Worm (Caenorhabditis elegans) whole organism, L1 larva: ENCODE results near the gene F08D12.2.

Experiments used
- C04F5.9 ChIP-seq: sonication (generic microtip); optimal IDR thresholded peaks from 2 replicates; lab custom pipeline; 2016; ENCODE audit warnings: missing genetic modification characterization, missing compliant biosample characterization
- C16A3.4 ChIP-seq: fragments of 150-350 bp; optimal IDR thresholded peaks from 2 replicates; lab custom pipeline; 2014; ENCODE audit warnings: missing biosample characterization, missing genetic modification characterization
- C34B4.2 ChIP-seq: sonication (generic microtip); optimal IDR thresholded peaks from 2 replicates; lab custom pipeline; 2017; ENCODE audit warnings: mild to moderate bottlenecking, missing genetic modification characterization, missing compliant biosample characterization
- aly-2 ChIP-seq: fragments of 150-350 bp; optimal IDR thresholded peaks from 2 replicates; lab custom pipeline; 2014; ENCODE audit warnings: missing biosample characterization, missing genetic modification characterization
- ceh-8 ChIP-seq: fragments of 200-800 bp; sonication (Bioruptor generic); optimal IDR thresholded peaks from 2 replicates; lab custom pipeline; 2018; ENCODE audit warnings: mild to moderate bottlenecking, missing genetic modification characterization, moderate library complexity, missing compliant biosample characterization
- ceh-82 ChIP-seq, 3 experiments: fragments of 150-350 bp in 1 of 3; sonication (generic microtip) in 2 of 3; optimal IDR thresholded peaks; 2 replicates each; lab custom pipeline; 2014 to 2017; ENCODE audit warnings: missing biosample characterization in 3 of 3, missing genetic modification characterization in 3 of 3
- dpl-1 ChIP-seq, 3 experiments: fragments of 150-350 bp in 2 of 3; sonication (generic microtip) in 1 of 3; optimal IDR thresholded peaks; 2 replicates each; lab custom pipeline; 2014 to 2017; ENCODE audit warnings: missing biosample characterization in 3 of 3, missing genetic modification characterization in 3 of 3, missing genetic modification reagents in 3 of 3
- efl-1 ChIP-seq, 4 experiments: fragments of 150-350 bp; optimal IDR thresholded peaks in 3 of 4; peaks in 1 of 4; 1 replicate in 1 of 4; 2 replicates in 3 of 4; lab custom pipeline; 2014; ENCODE audit warnings: missing biosample characterization in 2 of 4, missing genetic modification characterization in 2 of 4, missing genetic modification reagents in 2 of 4
- efl-3 ChIP-seq: fragments of 200-800 bp; sonication (Bioruptor generic); optimal IDR thresholded peaks from 2 replicates; lab custom pipeline; 2018; ENCODE audit warnings: mild to moderate bottlenecking, missing genetic modification characterization, missing compliant biosample characterization
- ets-5 ChIP-seq: fragments of 200-800 bp; sonication (Bioruptor generic); IDR thresholded peaks from 2 replicates; pipeline ENCODE4 v1.3.6; 2022; ENCODE audit warnings: missing genetic modification characterization, missing compliant biosample characterization
- fkh-10 ChIP-seq: sonication (generic microtip); optimal IDR thresholded peaks from 2 replicates; lab custom pipeline; 2017; ENCODE audit warnings: missing biosample characterization, missing genetic modification reagents, missing genetic modification characterization
- fkh-8 ChIP-seq: sonication (generic microtip); optimal IDR thresholded peaks from 2 replicates; lab custom pipeline; 2016; ENCODE audit warnings: mild to moderate bottlenecking, missing genetic modification characterization, missing compliant biosample characterization
- fos-1 ChIP-seq: fragments of 150-350 bp; optimal IDR thresholded peaks from 2 replicates; lab custom pipeline; 2014; ENCODE audit warnings: missing biosample characterization, missing genetic modification characterization
- grh-1 ChIP-seq: fragments of 200-800 bp; sonication (Bioruptor generic); IDR thresholded peaks from 2 replicates; pipeline ENCODE4 v1.3.6; 2022; ENCODE audit warnings: missing genetic modification reagents, missing genetic modification characterization, missing compliant biosample characterization
- irx-1 ChIP-seq: sonication (generic microtip); optimal IDR thresholded peaks from 2 replicates; lab custom pipeline; 2016; ENCODE audit warnings: missing genetic modification characterization, missing compliant biosample characterization
- isw-1 ChIP-seq: fragments of 200-800 bp; sonication (Bioruptor generic); IDR thresholded peaks from 2 replicates; pipeline ENCODE4 v1.3.6; 2022; ENCODE audit warnings: missing genetic modification characterization, missing compliant biosample characterization
- lin-13 ChIP-seq: fragments of 150-350 bp; optimal IDR thresholded peaks from 2 replicates; lab custom pipeline; 2014; ENCODE audit warnings: missing biosample characterization, missing genetic modification reagents, missing genetic modification characterization
- lin-14 ChIP-seq: fragments of 200-800 bp; sonication (Bioruptor generic); optimal IDR thresholded peaks from 2 replicates; lab custom pipeline; 2018; ENCODE audit warnings: mild to moderate bottlenecking, missing genetic modification characterization, moderate library complexity, missing compliant biosample characterization
- lin-15B ChIP-seq: fragments of 150-350 bp; sonication (generic microtip); optimal IDR thresholded peaks from 3 replicates; lab custom pipeline; 2014; ENCODE audit warnings: missing biosample characterization, missing genetic modification characterization
- lin-39 ChIP-seq: fragments of 150-350 bp; optimal IDR thresholded peaks from 2 replicates; lab custom pipeline; 2014; ENCODE audit warnings: missing biosample characterization, missing genetic modification reagents, missing genetic modification characterization
- mep-1 ChIP-seq: fragments of 150-350 bp; optimal IDR thresholded peaks from 2 replicates; lab custom pipeline; 2014; ENCODE audit warnings: missing biosample characterization, missing genetic modification characterization
- nhr-11 ChIP-seq: fragments of 150-350 bp; optimal IDR thresholded peaks from 2 replicates; lab custom pipeline; 2014; ENCODE audit warnings: missing biosample characterization, missing genetic modification characterization
- nhr-20 ChIP-seq: sonication (generic microtip); optimal IDR thresholded peaks from 2 replicates; lab custom pipeline; 2016; ENCODE audit warnings: mild to moderate bottlenecking, missing genetic modification characterization, missing compliant biosample characterization
- nhr-237 ChIP-seq: fragments of 150-350 bp; optimal IDR thresholded peaks from 2 replicates; lab custom pipeline; 2014; ENCODE audit warnings: missing biosample characterization, missing genetic modification characterization
- nhr-28 ChIP-seq: fragments of 150-350 bp; optimal IDR thresholded peaks from 2 replicates; lab custom pipeline; 2014; ENCODE audit warnings: missing biosample characterization, missing genetic modification characterization
- nhr-71 ChIP-seq: sonication (generic microtip); optimal IDR thresholded peaks from 2 replicates; lab custom pipeline; 2016; ENCODE audit warnings: mild to moderate bottlenecking, missing genetic modification characterization, moderate library complexity, missing compliant biosample characterization
- nhr-77 ChIP-seq: fragments of 150-350 bp; optimal IDR thresholded peaks from 2 replicates; lab custom pipeline; 2014; ENCODE audit warnings: missing biosample characterization, missing genetic modification characterization
- nhr-84 ChIP-seq: sonication (generic microtip); optimal IDR thresholded peaks from 2 replicates; lab custom pipeline; 2017; ENCODE audit warnings: missing biosample characterization, missing genetic modification characterization
- nhr-85 ChIP-seq: sonication (generic microtip); peaks from one replicate; lab custom pipeline; 2016; ENCODE audit warnings: missing genetic modification characterization, inconsistent platforms, missing compliant biosample characterization
- skn-1 ChIP-seq: fragments of 150-350 bp; optimal IDR thresholded peaks from 2 replicates; lab custom pipeline; 2014; ENCODE audit warnings: missing biosample characterization, missing genetic modification characterization
- snpc-4 ChIP-seq: fragments of 150-350 bp; optimal IDR thresholded peaks from 2 replicates; lab custom pipeline; 2014; ENCODE audit warnings: missing biosample characterization, missing genetic modification characterization
- snu-23 ChIP-seq: sonication (generic microtip); optimal IDR thresholded peaks from 2 replicates; lab custom pipeline; 2016; ENCODE audit warnings: missing genetic modification characterization, missing compliant biosample characterization
- sox-4 ChIP-seq: sonication (generic microtip); optimal IDR thresholded peaks from 2 replicates; lab custom pipeline; 2016; ENCODE audit warnings: missing genetic modification characterization, missing compliant biosample characterization
- tbx-2 ChIP-seq: sonication (generic microtip); optimal IDR thresholded peaks from 2 replicates; lab custom pipeline; 2016; ENCODE audit warnings: missing genetic modification characterization, missing compliant biosample characterization
- unc-130 ChIP-seq: fragments of 150-350 bp; optimal IDR thresholded peaks from 2 replicates; lab custom pipeline; 2017; ENCODE audit warnings: missing biosample characterization, missing genetic modification characterization, inconsistent platforms
- vab-15 ChIP-seq: sonication (generic microtip); optimal IDR thresholded peaks from 2 replicates; lab custom pipeline; 2017; ENCODE audit warnings: missing genotype, mild to moderate bottlenecking, missing genetic modification characterization, missing compliant biosample characterization
- xbp-1 ChIP-seq: sonication (generic microtip); optimal IDR thresholded peaks from 2 replicates; lab custom pipeline; 2016; ENCODE audit warnings: missing genetic modification characterization, missing compliant biosample characterization
- zag-1 ChIP-seq: fragments of 150-350 bp; optimal IDR thresholded peaks from 2 replicates; lab custom pipeline; 2014; ENCODE audit warnings: missing biosample characterization, missing genetic modification characterization
- zip-4 ChIP-seq: fragments of 200-800 bp; sonication (Bioruptor generic); optimal IDR thresholded peaks from 2 replicates; lab custom pipeline; 2018; ENCODE audit warnings: mild to moderate bottlenecking, missing genetic modification characterization, moderate library complexity, missing compliant biosample characterization
- ztf-11 ChIP-seq, 2 experiments: sonication (generic microtip); optimal IDR thresholded peaks; 2 replicates each; lab custom pipeline; 2016 to 2017; ENCODE audit warnings: missing genetic modification characterization in 2 of 2, missing biosample characterization in 1 of 2, missing compliant biosample characterization in 1 of 2

Gene F08D12.2

DNA sequence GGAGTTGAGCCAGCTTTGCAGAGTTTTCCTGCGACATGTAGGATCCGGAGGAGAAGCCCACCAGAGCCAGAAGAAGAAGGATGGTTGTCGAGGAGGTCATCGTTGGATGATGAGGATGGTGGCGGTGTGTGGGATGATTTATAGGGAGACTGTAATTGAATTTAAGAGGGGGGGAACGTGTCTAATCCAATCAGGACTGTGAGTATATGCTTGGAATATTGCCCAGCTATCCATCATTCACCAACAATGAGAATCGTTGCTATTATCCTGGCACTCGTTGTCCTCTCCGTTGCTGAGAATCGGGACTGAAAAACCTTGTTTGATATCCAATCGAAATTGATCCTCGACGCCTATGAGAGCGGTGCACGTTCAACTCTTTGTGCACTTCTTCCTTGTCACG, 44.6 kb downstream of the F08D12.2 start, which contains the start of gene K12H6.5:
Gene K12H6.5 (minus strand): TSS at position 101 of the 400 bp plus-strand sequence.
- TF ChIP-seq lin-39 (tag; lab: Kevin White, UChicago) (no peak), unc-130 (no peak), vab-15 (no peak), fkh-10 (GFP tag; lab: Kevin White, UChicago) (no peak), isw-1 (no peak), ceh-82 (tag; optimal IDR thresholded peaks at IDR 0.05; lab: Kevin White, UChicago) (no peak), tbx-2 (tag; lab: Kevin White, UChicago) (no peak), nhr-11 (no peak), C04F5.9 (no peak), aly-2 (no peak)

DNA sequence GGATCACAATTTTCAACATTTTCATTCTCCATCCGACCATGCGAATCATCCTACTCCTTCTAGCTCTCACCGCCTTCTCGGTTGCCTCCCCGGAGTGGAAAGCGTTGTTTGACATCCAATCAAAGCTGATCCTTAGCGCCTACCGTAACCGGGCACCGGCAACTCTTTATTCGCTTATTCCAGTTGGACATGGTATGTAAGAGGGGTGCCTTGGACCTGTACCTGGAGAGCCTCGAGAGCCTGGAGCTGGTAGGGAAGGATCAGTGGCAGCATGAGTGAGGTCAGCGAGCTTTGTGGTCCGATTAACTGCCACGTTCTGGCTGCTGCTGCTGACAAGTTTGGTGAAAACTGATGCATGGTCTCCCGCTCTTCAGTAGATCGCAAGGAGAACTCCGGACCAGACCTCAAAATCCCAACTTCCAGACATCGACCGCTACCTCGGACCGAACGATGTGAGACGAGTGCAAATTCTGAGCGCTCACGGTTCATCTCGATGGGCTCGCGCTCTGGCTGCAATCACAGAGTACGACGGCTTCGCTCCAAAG, 46.5 kb downstream of the F08D12.2 start, which contains the start of gene K12H6.8:
Gene K12H6.8 (plus strand): TSS at position 38 of the 545 bp plus-strand sequence.
- TF ChIP-seq sox-4 (tag; lab: Kevin White, UChicago): no peak
- TF ChIP-seq grh-1 (GFP tag; lab: Robert Waterston, UW): no peak
- no peak for TF ChIP-seq irx-1 (tag; lab: Kevin White, UChicago)
- no peak for TF ChIP-seq fkh-8 (tag; lab: Kevin White, UChicago)
- no peak for TF ChIP-seq ets-5 (GFP tag; lab: Robert Waterston, UW)
- no peak for TF ChIP-seq nhr-71 (tag; lab: Kevin White, UChicago)
- no peak for TF ChIP-seq C34B4.2 (tag; lab: Kevin White, UChicago)
- no peak for TF ChIP-seq nhr-20 (tag; lab: Kevin White, UChicago)
- TF ChIP-seq snpc-4: no peak
- TF ChIP-seq C16A3.4: no peak
- no peak for TF ChIP-seq lin-15B (tag; lab: Kevin White, UChicago)
- no peak for TF ChIP-seq nhr-77 (tag; lab: Kevin White, UChicago)
- no peak for TF ChIP-seq tbx-2 (tag; lab: Kevin White, UChicago)
- no peak for TF ChIP-seq lin-14 (GFP tag; lab: Kevin White, UChicago)
- TF ChIP-seq fos-1 (tag; lab: Kevin White, UChicago): no peak
- TF ChIP-seq nhr-84 (tag; lab: Kevin White, UChicago): no peak

DNA sequence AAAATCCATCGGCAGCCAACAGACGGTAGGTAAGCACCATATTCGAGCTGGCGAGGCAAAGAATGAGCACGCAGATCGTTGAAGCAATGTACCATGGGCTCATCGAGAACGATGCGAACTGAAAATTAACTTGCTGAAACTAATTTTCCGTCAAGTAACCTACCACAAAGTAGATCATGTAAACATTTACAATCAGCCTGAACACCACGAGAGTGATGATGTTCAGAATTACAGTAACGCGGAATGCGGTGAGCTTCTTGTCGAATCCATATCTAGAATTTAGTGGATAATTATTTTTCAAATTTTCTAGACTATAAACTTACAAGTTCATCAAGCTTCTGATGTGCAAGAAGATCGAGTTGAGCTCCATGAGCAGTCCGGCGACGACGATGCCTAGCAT, 48.0 kb downstream of the F08D12.2 start:
- TF ChIP-seq mep-1 (tag; lab: Kevin White, UChicago) (no peak), ztf-11 (tag; optimal IDR thresholded peaks at IDR 0.05; lab: Kevin White, UChicago) (no peak), lin-39 (tag; lab: Kevin White, UChicago) (no peak), tbx-2 (tag; lab: Kevin White, UChicago) (no peak), zag-1 (no peak), efl-3 (GFP tag; lab: Kevin White, UChicago) (no peak), nhr-28 (tag; lab: Kevin White, UChicago) (no peak), C04F5.9 (no peak), zip-4 (no peak), xbp-1 (tag; lab: Kevin White, UChicago) (no peak), aly-2 (no peak), nhr-237 (tag; lab: Kevin White, UChicago) (no peak), ets-5 (GFP tag; lab: Robert Waterston, UW) (no peak), vab-15 (no peak)

DNA sequence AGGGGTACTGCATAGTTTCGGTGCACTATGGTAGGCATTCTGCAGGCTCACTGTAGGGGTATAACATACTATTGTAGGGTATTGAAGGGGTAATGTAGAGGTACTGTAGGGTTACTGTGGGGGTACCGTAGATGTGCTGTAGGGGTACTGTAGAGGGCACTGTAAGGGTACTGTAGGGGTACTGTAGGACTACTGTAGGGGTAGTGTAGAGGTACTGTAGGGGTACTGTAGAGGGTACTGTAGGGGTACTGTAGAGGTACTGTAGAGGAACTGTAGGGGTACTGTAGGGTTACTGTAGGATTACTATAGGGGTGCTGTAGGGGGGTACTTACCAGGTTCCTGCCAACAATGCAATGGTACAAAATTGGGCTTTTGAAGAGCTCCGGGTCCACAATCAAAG, 48.7 kb downstream of the F08D12.2 start:
- TF ChIP-seq efl-1 (optimal IDR thresholded peaks at IDR 0.05; lab: Kevin White, UChicago) (no peak), efl-1 (GFP tag; optimal IDR thresholded peaks at IDR 0.05 in 1 of 2; lab: Kevin White, UChicago) (peak in 1 of 2 experiments; percentile 75), nhr-85 (tag; lab: Kevin White, UChicago) (peak; percentile 42), fos-1 (tag; lab: Kevin White, UChicago) (no peak)

DNA sequence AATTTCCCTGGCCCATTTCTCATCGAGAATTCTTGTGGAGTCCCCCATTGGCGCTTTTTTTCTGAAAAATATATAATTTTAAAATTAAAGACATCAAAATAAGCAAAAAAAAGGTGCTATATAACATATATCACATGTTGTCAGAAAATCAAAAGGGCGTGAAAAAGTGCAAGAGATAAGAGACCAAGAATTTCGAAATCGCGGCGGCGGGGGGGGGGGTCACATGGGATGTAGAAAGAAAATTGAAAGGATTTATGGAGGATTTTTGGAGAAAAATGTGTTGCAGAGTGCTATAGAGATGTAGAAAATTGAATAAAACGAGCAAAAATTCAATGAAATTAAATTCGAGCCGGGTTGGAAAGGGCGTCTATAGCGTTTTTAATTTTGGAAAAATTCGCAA, 49.7 kb downstream of the F08D12.2 start, which contains the start of gene K12H6.6:
Gene K12H6.6 (minus strand): TSS at position 61 of the 400 bp plus-strand sequence.
- no peak for TF ChIP-seq efl-1 (optimal IDR thresholded peaks at IDR 0.05; lab: Kevin White, UChicago)
- no peak for TF ChIP-seq efl-1 (GFP tag; optimal IDR thresholded peaks at IDR 0.05 in 1 of 2; lab: Kevin White, UChicago)
- TF ChIP-seq ceh-8 (GFP tag; lab: Kevin White, UChicago): no peak
- TF ChIP-seq nhr-71 (tag; lab: Kevin White, UChicago): peak; percentile 39
- peak; percentile 30 for TF ChIP-seq fkh-8 (tag; lab: Kevin White, UChicago)
- TF ChIP-seq lin-13 (GFP tag; lab: Kevin White, UChicago): peak; percentile 6
- TF ChIP-seq skn-1: peak; percentile 43
- TF ChIP-seq nhr-84 (tag; lab: Kevin White, UChicago): no peak
- peak; percentile 70 for TF ChIP-seq lin-14 (GFP tag; lab: Kevin White, UChicago)
- TF ChIP-seq nhr-85 (tag; lab: Kevin White, UChicago): peak; percentile 45
- peak in 1 of 3 experiments; percentile 9 for TF ChIP-seq dpl-1 (GFP tag; optimal IDR thresholded peaks at IDR 0.05; lab: Kevin White, UChicago)
- peak; percentile 11 for TF ChIP-seq snu-23 (GFP tag; lab: Kevin White, UChicago)
